Fruit fly (Drosophila melanogaster) whole organism, prepupa: ENCODE results near the gene CG1983.

ENCODE experiments used
- CG10631 ChIP-seq: fragments of 200-800 bp; sonication (Bioruptor generic); optimal IDR thresholded peaks from 2 replicates; lab custom pipeline; 2016; ENCODE audit warnings: missing biosample characterization, missing genetic modification characterization
- CG10669 ChIP-seq: fragments of 200-800 bp; sonication (Bioruptor generic); optimal IDR thresholded peaks from 3 replicates; lab custom pipeline; 2018; ENCODE audit warnings: missing biosample characterization, mild to moderate bottlenecking, missing genetic modification characterization, moderate library complexity
- CG11294 ChIP-seq: fragments of 200-800 bp; sonication (Bioruptor generic); IDR thresholded peaks from 2 replicates; pipeline ENCODE4 v1.3.6; 2022; ENCODE audit warnings: missing biosample characterization, missing genetic modification characterization
- CG11762 ChIP-seq: fragments of 200-800 bp; sonication (Bioruptor generic); optimal IDR thresholded peaks from 3 replicates; lab custom pipeline; 2016; ENCODE audit warnings: missing biosample characterization, missing genetic modification characterization; ENCODE audit not compliant: insufficient read depth
- CG11902 ChIP-seq: fragments of 200-800 bp; sonication (Bioruptor generic); optimal IDR thresholded peaks from 3 replicates; lab custom pipeline; 2016; ENCODE audit warnings: missing biosample characterization, missing genetic modification characterization
- CG15336 ChIP-seq: fragments of 200-800 bp; sonication (Bioruptor generic); IDR thresholded peaks from 2 replicates; pipeline ENCODE4 v1.3.6; 2022; ENCODE audit warnings: missing biosample characterization, missing genetic modification characterization
- CG1621 ChIP-seq: fragments of 200-800 bp; sonication (Bioruptor generic); optimal IDR thresholded peaks from 3 replicates; lab custom pipeline; 2018; ENCODE audit warnings: missing biosample characterization, mild to moderate bottlenecking, missing genetic modification characterization
- CG16779 ChIP-seq: fragments of 200-800 bp; sonication (Bioruptor generic); optimal IDR thresholded peaks from 3 replicates; lab custom pipeline; 2017; ENCODE audit warnings: missing biosample characterization, mild to moderate bottlenecking, missing genetic modification characterization
- CG3032 ChIP-seq: fragments of 200-800 bp; optimal IDR thresholded peaks from 2 replicates; lab custom pipeline; 2019; ENCODE audit warnings: missing biosample characterization, mild to moderate bottlenecking, missing genetic modification characterization, moderate library complexity
- CG31627 ChIP-seq: fragments of 200-800 bp; sonication (Bioruptor generic); optimal IDR thresholded peaks from 3 replicates; lab custom pipeline; 2016; ENCODE audit warnings: missing biosample characterization, missing genetic modification characterization
- CG32006 ChIP-seq: fragments of 200-800 bp; sonication (Bioruptor generic); optimal IDR thresholded peaks from 3 replicates; lab custom pipeline; 2017; ENCODE audit warnings: missing biosample characterization, mild to moderate bottlenecking, missing genetic modification characterization
- CG3919 ChIP-seq: fragments of 200-800 bp; sonication (Bioruptor generic); optimal IDR thresholded peaks from 3 replicates; lab custom pipeline; 2016; ENCODE audit warnings: missing biosample characterization, missing genetic modification characterization
- CG4318 ChIP-seq: fragments of 200-800 bp; sonication (Bioruptor generic); optimal IDR thresholded peaks from 3 replicates; lab custom pipeline; 2017; ENCODE audit warnings: missing biosample characterization, mild to moderate bottlenecking, missing genetic modification characterization
- CG6163 ChIP-seq: fragments of 200-800 bp; sonication (Bioruptor generic); IDR thresholded peaks from 3 replicates; pipeline ENCODE4 v1.3.6; 2022; ENCODE audit warnings: missing biosample characterization, missing genetic modification characterization
- CG6276 ChIP-seq: fragments of 200-800 bp; sonication (Bioruptor generic); optimal IDR thresholded peaks from 2 replicates; lab custom pipeline; 2017; ENCODE audit warnings: missing biosample characterization, mild to moderate bottlenecking, missing genetic modification characterization
- CG6792 ChIP-seq: fragments of 200-800 bp; sonication (Bioruptor generic); optimal IDR thresholded peaks from 3 replicates; lab custom pipeline; 2016; ENCODE audit warnings: missing biosample characterization, missing genetic modification characterization
- CG6808 ChIP-seq: fragments of 200-800 bp; sonication (Bioruptor generic); optimal IDR thresholded peaks from 3 replicates; lab custom pipeline; 2017; ENCODE audit warnings: missing biosample characterization, missing genetic modification characterization, mild to moderate bottlenecking, moderate library complexity, missing genetic modification reagents
- CG6854 ChIP-seq: fragments of 200-800 bp; sonication (Bioruptor generic); optimal IDR thresholded peaks from 2 replicates; lab custom pipeline; 2017; ENCODE audit warnings: missing biosample characterization, mild to moderate bottlenecking, missing genetic modification characterization
- CG7368 ChIP-seq: fragments of 200-800 bp; sonication (Bioruptor generic); optimal IDR thresholded peaks from 3 replicates; lab custom pipeline; 2016; ENCODE audit warnings: missing biosample characterization, missing genetic modification characterization
- CG8119 ChIP-seq: fragments of 200-800 bp; sonication (Bioruptor generic); IDR thresholded peaks from 3 replicates; pipeline ENCODE4 v1.3.6; 2022; ENCODE audit warnings: missing biosample characterization, missing genetic modification characterization
- CG8319 ChIP-seq: fragments of 200-800 bp; sonication (Bioruptor generic); optimal IDR thresholded peaks from 3 replicates; lab custom pipeline; 2016; ENCODE audit warnings: missing biosample characterization, missing genetic modification characterization
- CG8632 ChIP-seq: fragments of 200-800 bp; sonication (Bioruptor generic); optimal IDR thresholded peaks from 3 replicates; lab custom pipeline; 2016; ENCODE audit warnings: missing biosample characterization, missing genetic modification characterization
- CG9139 ChIP-seq: fragments of 200-800 bp; sonication (Bioruptor generic); optimal IDR thresholded peaks from 3 replicates; lab custom pipeline; 2017; ENCODE audit warnings: missing biosample characterization, mild to moderate bottlenecking, missing genetic modification characterization
- Eip78C ChIP-seq: fragments of 200-800 bp; sonication (Bioruptor generic); peaks from one replicate; lab custom pipeline; 2016; ENCODE audit warnings: missing biosample characterization, missing genetic modification characterization
- Eip93F ChIP-seq: fragments of 200-800 bp; sonication (Bioruptor generic); optimal IDR thresholded peaks from 2 replicates; lab custom pipeline; 2016; ENCODE audit warnings: missing biosample characterization, mild to moderate bottlenecking, missing genetic modification characterization
- Ets21C ChIP-seq: fragments of 200-800 bp; sonication (Bioruptor generic); optimal IDR thresholded peaks from 3 replicates; lab custom pipeline; 2016; ENCODE audit warnings: missing biosample characterization, missing genetic modification characterization
- Ets96B ChIP-seq: fragments of 200-800 bp; optimal IDR thresholded peaks from 2 replicates; lab custom pipeline; 2019; ENCODE audit warnings: missing biosample characterization, mild to moderate bottlenecking, missing genetic modification characterization, moderate library complexity
- Gug ChIP-seq: fragments of 200-800 bp; sonication (Bioruptor generic); IDR thresholded peaks from 2 replicates; pipeline ENCODE4 v1.3.6; 2022; ENCODE audit warnings: missing biosample characterization, missing genetic modification characterization
- Hr38 ChIP-seq: sonication (Bioruptor generic); optimal IDR thresholded peaks from 2 replicates; lab custom pipeline; 2016; ENCODE audit warnings: missing biosample characterization, missing genetic modification characterization
- Hr39 ChIP-seq: fragments of 200-800 bp; sonication (Bioruptor generic); optimal IDR thresholded peaks from 2 replicates; lab custom pipeline; 2016; ENCODE audit warnings: missing biosample characterization, missing genetic modification characterization
- Hr4 ChIP-seq: fragments of 200-800 bp; sonication (Bioruptor generic); optimal IDR thresholded peaks from 3 replicates; lab custom pipeline; 2016; ENCODE audit warnings: missing biosample characterization, missing genetic modification characterization
- Met ChIP-seq: fragments of 200-800 bp; sonication (Bioruptor generic); optimal IDR thresholded peaks from 3 replicates; lab custom pipeline; 2016; ENCODE audit warnings: missing biosample characterization, missing genetic modification characterization
- OdsH ChIP-seq: fragments of 200-800 bp; sonication (Bioruptor generic); optimal IDR thresholded peaks from 3 replicates; lab custom pipeline; 2016; ENCODE audit warnings: missing biosample characterization, missing genetic modification characterization
- Smox ChIP-seq: fragments of 200-800 bp; sonication (Bioruptor generic); optimal IDR thresholded peaks from 3 replicates; lab custom pipeline; 2016; ENCODE audit warnings: missing biosample characterization, missing genetic modification characterization
- Sox102F ChIP-seq: fragments of 200-800 bp; sonication (Bioruptor generic); optimal IDR thresholded peaks from 2 replicates; lab custom pipeline; 2016; ENCODE audit warnings: missing biosample characterization, mild to moderate bottlenecking, missing genetic modification characterization
- Sox14 ChIP-seq: fragments of 200-800 bp; sonication (Bioruptor generic); optimal IDR thresholded peaks from 3 replicates; lab custom pipeline; 2016; ENCODE audit warnings: missing biosample characterization, missing genetic modification characterization
- Sox15 ChIP-seq: fragments of 200-800 bp; sonication (Bioruptor generic); optimal IDR thresholded peaks from 3 replicates; lab custom pipeline; 2016; ENCODE audit warnings: missing biosample characterization, missing genetic modification characterization
- achi ChIP-seq: fragments of 200-800 bp; sonication (Bioruptor generic); optimal IDR thresholded peaks from 3 replicates; lab custom pipeline; 2016; ENCODE audit warnings: missing biosample characterization, missing genetic modification characterization
- acj6 ChIP-seq: fragments of 200-800 bp; sonication (Bioruptor generic); optimal IDR thresholded peaks from 3 replicates; lab custom pipeline; 2016; ENCODE audit warnings: missing biosample characterization, missing genetic modification characterization
- cyc ChIP-seq: fragments of 200-800 bp; sonication (Bioruptor generic); optimal IDR thresholded peaks from 3 replicates; lab custom pipeline; 2016; ENCODE audit warnings: missing biosample characterization, missing genetic modification characterization
- dac ChIP-seq: fragments of 200-800 bp; sonication (Bioruptor generic); optimal IDR thresholded peaks from 2 replicates; lab custom pipeline; 2017; ENCODE audit warnings: missing biosample characterization, mild to moderate bottlenecking, missing genetic modification characterization
- dsx ChIP-seq: fragments of 200-800 bp; optimal IDR thresholded peaks from 3 replicates; lab custom pipeline; 2019; ENCODE audit warnings: missing biosample characterization, mild to moderate bottlenecking, missing genetic modification characterization, moderate library complexity; ENCODE audit not compliant: poor library complexity, severe bottlenecking
- eg ChIP-seq: fragments of 200-800 bp; sonication (Bioruptor generic); IDR thresholded peaks from 3 replicates; pipeline ENCODE4 v1.3.6; 2022; ENCODE audit warnings: missing biosample characterization, missing genetic modification characterization
- esn ChIP-seq: fragments of 200-800 bp; sonication (Bioruptor generic); optimal IDR thresholded peaks from 2 replicates; lab custom pipeline; 2016; ENCODE audit warnings: missing biosample characterization, mild to moderate bottlenecking, missing genetic modification characterization, moderate library complexity
- fkh ChIP-seq: fragments of 200-800 bp; sonication (Bioruptor generic); optimal IDR thresholded peaks from 3 replicates; lab custom pipeline; 2017; ENCODE audit warnings: missing biosample characterization, mild to moderate bottlenecking, missing genetic modification characterization, moderate library complexity
- lz ChIP-seq: fragments of 200-800 bp; sonication (Bioruptor generic); optimal IDR thresholded peaks from 3 replicates; lab custom pipeline; 2016; ENCODE audit warnings: missing biosample characterization, missing genetic modification characterization
- net ChIP-seq: fragments of 200-800 bp; sonication (Bioruptor generic); optimal IDR thresholded peaks from 3 replicates; lab custom pipeline; 2016; ENCODE audit warnings: missing biosample characterization, missing genetic modification characterization
- pdm3 ChIP-seq: fragments of 200-800 bp; sonication (Bioruptor generic); optimal IDR thresholded peaks from 3 replicates; lab custom pipeline; 2016; ENCODE audit warnings: missing biosample characterization, missing genetic modification characterization
- salr ChIP-seq, 2 experiments: fragments of 200-800 bp; sonication (Bioruptor generic); optimal IDR thresholded peaks; 3 replicates each; lab custom pipeline; 2016 to 2018; ENCODE audit warnings: missing biosample characterization in 2 of 2, missing genetic modification characterization in 2 of 2, mild to moderate bottlenecking in 1 of 2
- ss ChIP-seq, 2 experiments: fragments of 200-800 bp; sonication (Bioruptor generic); optimal IDR thresholded peaks; 2 replicates in 1 of 2; 3 replicates in 1 of 2; lab custom pipeline; 2017 to 2018; ENCODE audit warnings: mild to moderate bottlenecking in 2 of 2, missing biosample characterization in 2 of 2, missing genetic modification characterization in 2 of 2, moderate library complexity in 1 of 2
- svp ChIP-seq: fragments of 200-800 bp; sonication (Bioruptor generic); peaks from one replicate; lab custom pipeline; 2016; ENCODE audit warnings: missing biosample characterization, missing genetic modification characterization
- topi ChIP-seq: fragments of 200-800 bp; sonication (Bioruptor generic); optimal IDR thresholded peaks from 3 replicates; lab custom pipeline; 2016; ENCODE audit warnings: missing biosample characterization, missing genetic modification characterization
- vri ChIP-seq: fragments of 200-800 bp; sonication (Bioruptor generic); optimal IDR thresholded peaks from 3 replicates; lab custom pipeline; 2016; ENCODE audit warnings: missing biosample characterization, mild to moderate bottlenecking, missing genetic modification characterization

The CG1983 gene

DNA sequence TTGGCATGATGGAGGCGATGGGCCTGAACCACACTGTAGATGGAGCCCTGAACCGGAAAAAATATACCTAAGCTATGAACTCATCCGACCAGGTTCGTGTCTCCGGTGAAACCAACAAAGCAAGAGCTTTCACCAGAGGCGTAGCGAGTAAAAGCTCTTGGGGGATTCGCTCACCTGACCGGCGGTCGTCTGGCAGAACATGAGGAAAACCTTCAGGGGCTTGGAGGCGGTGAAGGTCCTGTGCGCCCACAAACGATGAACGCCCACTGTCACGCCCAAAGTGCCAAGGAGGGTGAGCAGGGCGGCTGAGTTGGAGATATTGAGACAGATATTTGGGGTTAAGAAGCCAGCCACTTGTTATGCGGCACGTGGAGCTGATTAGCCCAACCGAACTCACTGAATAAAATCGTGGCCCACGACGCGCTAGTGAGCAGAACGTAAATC lies 18.1 kb upstream of the CG1983 start:
- no peak for TF ChIP-seq CG6792
- no peak for TF ChIP-seq Met
- TF ChIP-seq CG3032: peak; percentile 26
- TF ChIP-seq Sox102F (GFP tag; lab: Kevin White, UChicago): no peak
- TF ChIP-seq CG7368 (GFP tag; lab: Kevin White, UChicago): no peak
- no peak for TF ChIP-seq CG6808 (GFP tag; lab: Kevin White, UChicago)
- peak; percentile 29 for TF ChIP-seq CG10631 (GFP tag; lab: Kevin White, UChicago)
- TF ChIP-seq CG15336 (GFP tag; lab: Robert Waterston, UW): peak; percentile 34; the same call in 1 of the 2 replicates
- TF ChIP-seq CG11294 (GFP tag; lab: Robert Waterston, UW): no peak
- TF ChIP-seq fkh (GFP tag; lab: Kevin White, UChicago): no peak
- TF ChIP-seq achi: peak; percentile 6
- TF ChIP-seq pdm3 (GFP tag; lab: Kevin White, UChicago): peak; percentile 40
- TF ChIP-seq ss (GFP tag; optimal IDR thresholded peaks at IDR 0.05; lab: Kevin White, UChicago): no peak
- TF ChIP-seq Gug (GFP tag; lab: Robert Waterston, UW): 0 out of 2 replicates have a peak, but pooled peaks have one; percentile 30
- no peak for TF ChIP-seq CG10669
- TF ChIP-seq salr (GFP tag; optimal IDR thresholded peaks at IDR 0.05; lab: Kevin White, UChicago): no peak
- peak; percentile 20 for TF ChIP-seq esn (GFP tag; lab: Kevin White, UChicago)
- TF ChIP-seq Sox15 (GFP tag; lab: Kevin White, UChicago): no peak
- TF ChIP-seq CG31627 (GFP tag; lab: Kevin White, UChicago): peak; percentile 49
- no peak for TF ChIP-seq net
- no peak for TF ChIP-seq vri
- no peak for TF ChIP-seq Smox
- TF ChIP-seq CG6854 (GFP tag; lab: Kevin White, UChicago): no peak
- no peak for TF ChIP-seq CG11902 (GFP tag; lab: Kevin White, UChicago)
- TF ChIP-seq CG8319 (GFP tag; lab: Kevin White, UChicago): no peak
- TF ChIP-seq dsx (GFP tag; lab: Kevin White, UChicago): no peak
- TF ChIP-seq topi (GFP tag; lab: Kevin White, UChicago): no peak
- TF ChIP-seq dac: no peak
- no peak for TF ChIP-seq CG16779 (tag; lab: Kevin White, UChicago)
- no peak for TF ChIP-seq Eip78C (GFP tag; lab: Kevin White, UChicago)
- TF ChIP-seq lz (GFP tag; lab: Kevin White, UChicago): peak; percentile 44
- peak; percentile 83 for TF ChIP-seq svp (GFP tag; lab: Kevin White, UChicago)
- no peak for TF ChIP-seq Eip93F (GFP tag; lab: Kevin White, UChicago)
- no peak for TF ChIP-seq cyc
- peak; percentile 12 for TF ChIP-seq CG3919 (GFP tag; lab: Kevin White, UChicago)
- TF ChIP-seq Sox14: peak; percentile 23
- peak; percentile 17 for TF ChIP-seq OdsH (GFP tag; lab: Kevin White, UChicago)
- peak; percentile 26 for TF ChIP-seq Hr39
- peak; percentile 68 for TF ChIP-seq eg
- TF ChIP-seq CG32006 (GFP tag; lab: Kevin White, UChicago): peak; percentile 23
- TF ChIP-seq Ets21C (GFP tag; lab: Kevin White, UChicago): no peak
- peak; percentile 53; the same call in 2 of the 3 replicates for TF ChIP-seq CG6163 (GFP tag; lab: Robert Waterston, UW)
- no peak for TF ChIP-seq Hr38 (GFP tag; lab: Kevin White, UChicago)
- TF ChIP-seq CG8119 (GFP tag; lab: Robert Waterston, UW): no peak; the same call in 2 of the 3 replicates
- TF ChIP-seq CG4318 (GFP tag; lab: Kevin White, UChicago): no peak
- TF ChIP-seq CG6276: no peak
- TF ChIP-seq Ets96B: no peak
- TF ChIP-seq CG11762: no peak
- no peak for TF ChIP-seq Hr4 (GFP tag; lab: Kevin White, UChicago)
- no peak for TF ChIP-seq CG8632 (GFP tag; lab: Kevin White, UChicago)
- TF ChIP-seq CG9139 (GFP tag; lab: Kevin White, UChicago): no peak
- TF ChIP-seq CG1621 (tag; lab: Kevin White, UChicago): no peak
- TF ChIP-seq acj6 (GFP tag; lab: Kevin White, UChicago): peak; percentile 5
